Fruit fly (Drosophila melanogaster) ovary, adult (tissue): ENCODE data around the gene Peritrophin-15b.

ENCODE experiments used
- CG17801 ChIP-seq: fragments of 200-800 bp; optimal IDR thresholded peaks from 2 replicates; lab custom pipeline; 2019; ENCODE audit warnings: missing biosample characterization, mild to moderate bottlenecking, missing genetic modification characterization, moderate library complexity; ENCODE audit not compliant: partially characterized antibody

The Peritrophin-15b gene

dm6 chr2L:8394180-8394579, 560 bp downstream of the Peritrophin-15b start, which contains the start of gene lectin-29Ca:
Gene lectin-29Ca, minus strand, starts transcription at chr2L:8394280.
- no peak for TF ChIP-seq CG17801

dm6 chr2L:8393122-8393521, 1.6 kb downstream of the Peritrophin-15b start, which contains the start of gene Acp29AB:
Gene Acp29AB, minus strand, starts transcription at chr2L:8393222.
- TF ChIP-seq CG17801 = no peak

- TF ChIP-seq CG17801 = no peak
Measured at dm6 chr2L:8392298-8392697, 2.4 kb downstream of the Peritrophin-15b start, which contains the start of gene CG42820. Gene CG42820, minus strand, starts transcription at chr2L:8392398.

- no peak for TF ChIP-seq CG17801
Measured at dm6 chr2L:8389231-8389630, 5.5 kb downstream of the Peritrophin-15b start, which contains the start of gene CG42819. Gene CG42819, minus strand, starts transcription at chr2L:8389331.

- no peak for TF ChIP-seq CG17801
Measured at dm6 chr2L:8385849-8386248, 8.9 kb downstream of the Peritrophin-15b start.

- TF ChIP-seq CG17801 = no peak
Measured at dm6 chr2L:8384985-8385519, 9.7 kb downstream of the Peritrophin-15b start.

dm6 chr2L:8384108-8384601, 10.6 kb downstream of the Peritrophin-15b start, which contains the start of the genes Dad1 and CG13384:
Gene Dad1, minus strand, starts transcription at chr2L:8384137.
Gene CG13384, plus strand, starts transcription at chr2L:8384455.
- TF ChIP-seq CG17801 = peak; percentile 98

dm6 chr2L:8382646-8383045, 12.1 kb downstream of the Peritrophin-15b start, which contains the start of the genes CG13392 and Rcd4:
Gene CG13392, minus strand, starts transcription at chr2L:8382807.
Gene Rcd4, plus strand, starts transcription at chr2L:8382861.
- peak; percentile 63 for TF ChIP-seq CG17801

- TF ChIP-seq CG17801 = peak; percentile 72
Measured at dm6 chr2L:8381508-8382036, 13.2 kb downstream of the Peritrophin-15b start, which contains the start of gene AlaRS. Gene AlaRS, minus strand, starts transcription at chr2L:8381764.

- peak; percentile 100 for TF ChIP-seq CG17801
Measured at dm6 chr2L:8376717-8377116, 18.0 kb downstream of the Peritrophin-15b start, which contains the start of the genes CG13390 and CG17294. Gene CG13390, minus strand, starts transcription at chr2L:8376797. Gene CG17294, plus strand, starts transcription at chr2L:8377035.

dm6 chr2L:8374235-8374634, 20.5 kb downstream of the Peritrophin-15b start, which contains the start of gene Wdr82:
Gene Wdr82, plus strand, starts transcription at chr2L:8374461.
- TF ChIP-seq CG17801 = peak; percentile 12

- no peak for TF ChIP-seq CG17801
Measured at dm6 chr2L:8372248-8372647, 22.5 kb downstream of the Peritrophin-15b start.

dm6 chr2L:8371354-8371937, 23.3 kb downstream of the Peritrophin-15b start:
- peak; percentile 49 for TF ChIP-seq CG17801

- peak; percentile 80 for TF ChIP-seq CG17801
Measured at dm6 chr2L:8370364-8371326, 24.1 kb downstream of the Peritrophin-15b start, which contains the start of gene CG17292. Gene CG17292, plus strand, starts transcription at chr2L:8370454.

dm6 chr2L:8365701-8366643, 28.8 kb downstream of the Peritrophin-15b start, which contains the start of gene Pp2A-29B:
Gene Pp2A-29B, plus strand, starts transcription at chr2L:8366038.
- TF ChIP-seq CG17801 = peak; percentile 32
